Fruit fly (Drosophila melanogaster) whole organism, embryonic: Measurements from ENCODE around the gene yrt.
A peak's percentile ranks its signal among the peaks of the same experiment; 100 is the strongest.

ENCODE experiments used
- Bgb ChIP-seq: fragments of 200-800 bp; sonication (Bioruptor generic); IDR thresholded peaks from 2 replicates; pipeline ENCODE4 v1.3.6; 2022; ENCODE audit warnings: missing biosample characterization, missing genetic modification characterization; ENCODE audit not compliant: partially characterized antibody
- BtbVII ChIP-seq: fragments of 200-800 bp; sonication (Bioruptor generic); optimal IDR thresholded peaks from 3 replicates; lab custom pipeline; 2017; ENCODE audit warnings: missing biosample characterization, mild to moderate bottlenecking, missing genetic modification characterization
- CG10267 ChIP-seq: fragments of 200-800 bp; sonication (Bioruptor generic); optimal IDR thresholded peaks from 2 replicates; lab custom pipeline; 2018; ENCODE audit warnings: missing biosample characterization, mild to moderate bottlenecking, missing genetic modification characterization, moderate library complexity
- CG11247 ChIP-seq: fragments of 200-800 bp; sonication (Bioruptor generic); IDR thresholded peaks from 2 replicates; pipeline ENCODE4 v1.3.6; 2022; ENCODE audit warnings: missing biosample characterization, missing genetic modification characterization
- CG11456 ChIP-seq: fragments of 200-800 bp; sonication (Bioruptor generic); IDR thresholded peaks from 3 replicates; pipeline ENCODE4 v1.3.6; 2022; ENCODE audit warnings: missing biosample characterization, missing genetic modification characterization
- CG11504 ChIP-seq: fragments of 200-800 bp; sonication (Bioruptor generic); optimal IDR thresholded peaks from 3 replicates; lab custom pipeline; 2019; ENCODE audit warnings: missing biosample characterization, mild to moderate bottlenecking, missing genetic modification characterization, moderate library complexity
- CG15696 ChIP-seq: fragments of 200-800 bp; sonication (Bioruptor generic); optimal IDR thresholded peaks from 2 replicates; lab custom pipeline; 2019; ENCODE audit warnings: missing biosample characterization, mild to moderate bottlenecking, missing genetic modification characterization, moderate library complexity
- CG17186 ChIP-seq: fragments of 200-800 bp; sonication (Bioruptor generic); optimal IDR thresholded peaks from 3 replicates; lab custom pipeline; 2017; ENCODE audit warnings: missing biosample characterization, missing genetic modification reagents, missing genetic modification characterization
- CG17328 ChIP-seq: fragments of 200-800 bp; sonication (Bioruptor generic); IDR thresholded peaks from 2 replicates; pipeline ENCODE4 v1.3.6; 2022; ENCODE audit warnings: missing biosample characterization, missing genetic modification characterization
- CG17829 ChIP-seq: fragments of 200-800 bp; optimal IDR thresholded peaks from 2 replicates; lab custom pipeline; 2019; ENCODE audit warnings: missing biosample characterization, mild to moderate bottlenecking, missing genetic modification characterization, moderate library complexity
- CG18262 ChIP-seq: fragments of 200-800 bp; optimal IDR thresholded peaks from 3 replicates; lab custom pipeline; 2019; ENCODE audit warnings: missing biosample characterization, mild to moderate bottlenecking, missing genetic modification characterization, moderate library complexity
- CG2199 ChIP-seq: fragments of 200-800 bp; sonication (Bioruptor generic); IDR thresholded peaks from 3 replicates; pipeline ENCODE4 v1.3.6; 2022; ENCODE audit warnings: missing biosample characterization, missing genetic modification characterization
- CG2678 ChIP-seq: fragments of 200-800 bp; sonication (Bioruptor generic); optimal IDR thresholded peaks from 3 replicates; lab custom pipeline; 2019; ENCODE audit warnings: missing biosample characterization, mild to moderate bottlenecking, missing genetic modification characterization, moderate library complexity
- CG2712 ChIP-seq: fragments of 200-800 bp; optimal IDR thresholded peaks from 3 replicates; lab custom pipeline; 2019; ENCODE audit warnings: missing biosample characterization, mild to moderate bottlenecking, missing genetic modification characterization, moderate library complexity
- CG5245 ChIP-seq: fragments of 200-800 bp; sonication (Bioruptor generic); optimal IDR thresholded peaks from 3 replicates; lab custom pipeline; 2016; ENCODE audit warnings: missing biosample characterization, missing genetic modification characterization
- CG7839 ChIP-seq: fragments of 200-800 bp; sonication (Bioruptor generic); optimal IDR thresholded peaks from 3 replicates; lab custom pipeline; 2018; ENCODE audit warnings: missing biosample characterization, mild to moderate bottlenecking, missing genetic modification characterization, moderate library complexity
- CG8924 ChIP-seq: fragments of 200-800 bp; optimal IDR thresholded peaks from 3 replicates; lab custom pipeline; 2019; ENCODE audit warnings: missing biosample characterization, mild to moderate bottlenecking, missing genetic modification characterization, moderate library complexity
- CTCF ChIP-seq: fragments of 200-800 bp; sonication (Bioruptor generic); optimal IDR thresholded peaks from 2 replicates; lab custom pipeline; 2017; ENCODE audit warnings: missing biosample characterization, mild to moderate bottlenecking, missing genetic modification characterization, moderate library complexity
- Chrac-16 ChIP-seq: fragments of 200-800 bp; sonication (Bioruptor generic); optimal IDR thresholded peaks from 3 replicates; lab custom pipeline; 2016; ENCODE audit warnings: missing biosample characterization, missing genetic modification characterization
- CoRest ChIP-seq: fragments of 200-800 bp; sonication (Bioruptor generic); optimal IDR thresholded peaks from 3 replicates; lab custom pipeline; 2018; ENCODE audit warnings: missing biosample characterization, mild to moderate bottlenecking, missing genetic modification characterization, moderate library complexity
- Dip2 ChIP-seq: fragments of 200-800 bp; sonication (Bioruptor generic); IDR thresholded peaks from 2 replicates; pipeline ENCODE4 v1.3.6; 2022; ENCODE audit warnings: missing biosample characterization, missing genetic modification characterization
- HLH3B ChIP-seq: fragments of 200-800 bp; sonication (Bioruptor generic); IDR thresholded peaks from 2 replicates; pipeline ENCODE4 v1.3.6; 2022; ENCODE audit warnings: missing biosample characterization, missing genetic modification characterization
- Myb ChIP-seq: fragments of 200-800 bp; sonication (Bioruptor generic); optimal IDR thresholded peaks from 2 replicates; lab custom pipeline; 2016; ENCODE audit warnings: missing biosample characterization, missing genetic modification characterization
- NFAT ChIP-seq: fragments of 200-800 bp; sonication (Bioruptor generic); IDR thresholded peaks from 2 replicates; pipeline ENCODE4 v1.3.6; 2022; ENCODE audit warnings: missing biosample characterization, missing genetic modification characterization
- Ptx1 ChIP-seq: fragments of 200-800 bp; sonication (Bioruptor generic); IDR thresholded peaks from 2 replicates; pipeline ENCODE4 v1.3.6; 2022; ENCODE audit warnings: missing biosample characterization, missing genetic modification characterization
- Rfx ChIP-seq: fragments of 200-800 bp; sonication (Bioruptor generic); IDR thresholded peaks from 2 replicates; pipeline ENCODE4 v1.3.6; 2022; ENCODE audit warnings: missing biosample characterization, missing genetic modification characterization
- Sox102F ChIP-seq: fragments of 200-800 bp; sonication (Bioruptor generic); optimal IDR thresholded peaks from 2 replicates; lab custom pipeline; 2018; ENCODE audit warnings: missing biosample characterization, mild to moderate bottlenecking, missing genetic modification characterization, moderate library complexity
- amos ChIP-seq: fragments of 200-800 bp; sonication (Bioruptor generic); IDR thresholded peaks from 2 replicates; pipeline ENCODE4 v1.3.6; 2022; ENCODE audit warnings: missing biosample characterization, missing genetic modification characterization; ENCODE audit not compliant: partially characterized antibody
- ase ChIP-seq: fragments of 200-800 bp; sonication (Bioruptor generic); IDR thresholded peaks from 3 replicates; pipeline ENCODE4 v1.3.6; 2022; ENCODE audit warnings: missing biosample characterization, missing genetic modification characterization
- bsh ChIP-seq, 2 experiments: fragments of 200-800 bp; sonication (Bioruptor generic); optimal IDR thresholded peaks; 2 replicates each; lab custom pipeline; 2017 to 2018; ENCODE audit warnings: mild to moderate bottlenecking in 2 of 2, missing biosample characterization in 2 of 2, missing genetic modification characterization in 2 of 2, moderate library complexity in 1 of 2
- chif ChIP-seq, 2 experiments: fragments of 200-800 bp; sonication (Bioruptor generic); optimal IDR thresholded peaks; 3 replicates each; lab custom pipeline; 2016; ENCODE audit warnings: missing biosample characterization in 2 of 2, missing genetic modification characterization in 2 of 2
- ci ChIP-seq: fragments of 200-800 bp; sonication (Bioruptor generic); IDR thresholded peaks from 3 replicates; pipeline ENCODE4 v1.3.6; 2022; ENCODE audit warnings: missing biosample characterization, missing genetic modification characterization
- dpn ChIP-seq, 2 experiments: fragments of 200-800 bp; sonication (Bioruptor generic); optimal IDR thresholded peaks; 3 replicates each; lab custom pipeline; 2016; ENCODE audit warnings: missing biosample characterization in 2 of 2, missing genetic modification characterization in 2 of 2
- gce ChIP-seq: fragments of 200-800 bp; sonication (Bioruptor generic); IDR thresholded peaks from 3 replicates; pipeline ENCODE4 v1.3.6; 2022; ENCODE audit warnings: missing biosample characterization, missing genetic modification characterization
- gem ChIP-seq: fragments of 200-800 bp; sonication (Bioruptor generic); optimal IDR thresholded peaks from 2 replicates; lab custom pipeline; 2019; ENCODE audit warnings: missing biosample characterization, mild to moderate bottlenecking, missing genetic modification characterization, moderate library complexity
- grau ChIP-seq: fragments of 200-800 bp; optimal IDR thresholded peaks from 3 replicates; lab custom pipeline; 2019; ENCODE audit warnings: missing biosample characterization, mild to moderate bottlenecking, missing genetic modification characterization, moderate library complexity
- nmo ChIP-seq: fragments of 200-800 bp; sonication (Bioruptor generic); optimal IDR thresholded peaks from 2 replicates; lab custom pipeline; 2018; ENCODE audit warnings: missing biosample characterization, mild to moderate bottlenecking, missing genetic modification characterization, moderate library complexity
- onecut ChIP-seq: fragments of 200-800 bp; sonication (Bioruptor generic); IDR thresholded peaks from 2 replicates; pipeline ENCODE4 v1.3.6; 2022; ENCODE audit warnings: missing biosample characterization, missing genetic modification characterization
- pan ChIP-seq, 4 experiments: fragments of >200 bp in 3 of 4; fragments of 200-800 bp in 1 of 4; sonication (Bioruptor generic) in 1 of 4; optimal IDR thresholded peaks in 3 of 4; IDR thresholded peaks in 1 of 4; 2 replicates each; pipeline versions ENCODE4 v1.3.6 to Lab custom; 2017 to 2022; ENCODE audit warnings: missing biosample characterization in 2 of 4, missing genetic modification characterization in 2 of 4, mixed read lengths in 1 of 4
- phol ChIP-seq: fragments of 200-800 bp; sonication (Bioruptor generic); optimal IDR thresholded peaks from 3 replicates; lab custom pipeline; 2018; ENCODE audit warnings: missing biosample characterization, mild to moderate bottlenecking, missing genetic modification characterization, moderate library complexity
- row ChIP-seq: fragments of 200-800 bp; sonication (Bioruptor generic); IDR thresholded peaks from 3 replicates; pipeline ENCODE4 v1.3.6; 2022; ENCODE audit warnings: missing biosample characterization, missing genetic modification characterization
- schlank ChIP-seq: fragments of 200-800 bp; sonication (Bioruptor generic); optimal IDR thresholded peaks from 2 replicates; lab custom pipeline; 2018; ENCODE audit warnings: missing biosample characterization, mild to moderate bottlenecking, missing genetic modification characterization
- slbo ChIP-seq: fragments of 200-800 bp; sonication (Bioruptor generic); IDR thresholded peaks from 2 replicates; pipeline ENCODE4 v1.3.6; 2022; ENCODE audit warnings: missing biosample characterization, missing genetic modification characterization
- stwl ChIP-seq: fragments of 200-800 bp; sonication (Bioruptor generic); optimal IDR thresholded peaks from 3 replicates; lab custom pipeline; 2018; ENCODE audit warnings: missing biosample characterization, mild to moderate bottlenecking, missing genetic modification characterization, moderate library complexity
- tgo ChIP-seq: fragments of 200-800 bp; sonication (Bioruptor generic); IDR thresholded peaks from 3 replicates; pipeline ENCODE4 v1.3.6; 2022; ENCODE audit warnings: missing biosample characterization, missing genetic modification characterization
- tin ChIP-seq: fragments of 200-800 bp; sonication (Bioruptor generic); optimal IDR thresholded peaks from 3 replicates; lab custom pipeline; 2016; ENCODE audit warnings: missing biosample characterization, missing genetic modification characterization
- trem ChIP-seq: fragments of 200-800 bp; optimal IDR thresholded peaks from 3 replicates; lab custom pipeline; 2019; ENCODE audit warnings: missing biosample characterization, mild to moderate bottlenecking, missing genetic modification characterization, moderate library complexity
- unpg ChIP-seq: fragments of 200-800 bp; sonication (Bioruptor generic); optimal IDR thresholded peaks from 3 replicates; lab custom pipeline; 2018; ENCODE audit warnings: missing biosample characterization, mild to moderate bottlenecking, missing genetic modification characterization, moderate library complexity
- vvl ChIP-seq: fragments of 200-800 bp; sonication (Bioruptor generic); IDR thresholded peaks from 2 replicates; pipeline ENCODE4 v1.3.6; 2022; ENCODE audit warnings: missing biosample characterization, missing genetic modification characterization
- zf30C ChIP-seq: fragments of 200-800 bp; sonication (Bioruptor generic); optimal IDR thresholded peaks from 3 replicates; lab custom pipeline; 2018; ENCODE audit warnings: missing biosample characterization, mild to moderate bottlenecking, missing genetic modification characterization

Gene yrt

DNA sequence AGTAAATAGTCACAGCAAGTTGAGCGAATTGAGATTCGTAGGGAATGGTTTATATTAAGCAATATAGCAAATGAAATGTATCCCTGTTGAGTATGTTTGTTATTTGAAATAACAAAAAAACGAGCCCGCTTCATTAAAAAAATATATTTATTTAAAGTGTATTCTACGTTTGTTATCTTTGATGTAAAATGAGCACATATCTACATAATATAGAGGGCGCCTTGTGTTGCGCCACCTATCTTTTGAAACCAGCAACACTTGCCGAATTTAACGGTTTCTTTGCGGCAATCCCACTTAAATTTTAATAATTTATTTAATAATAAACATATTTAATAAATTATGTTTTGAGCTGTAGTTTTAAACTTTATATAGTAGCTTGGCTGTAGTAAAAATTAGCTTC lies 36.5 kb upstream of the yrt start:
- TF ChIP-seq CG17186 (GFP tag; lab: Kevin White, UChicago): no peak
- TF ChIP-seq Ptx1 (GFP tag; lab: Robert Waterston, UW): peak; percentile 20; the same call in 1 of the 2 replicates
- peak; percentile 42 for TF ChIP-seq CG11504 (tag; lab: Kevin White, UChicago)
- TF ChIP-seq ci (GFP tag; lab: Robert Waterston, UW): peak; percentile 38; the same call in 1 of the 3 replicates
- TF ChIP-seq Chrac-16: peak; percentile 35
- no peak for TF ChIP-seq gce
- TF ChIP-seq trem (tag; lab: Kevin White, UChicago): peak; percentile 14
- TF ChIP-seq CoRest (tag; lab: Kevin White, UChicago): peak; percentile 19
- TF ChIP-seq CG7839 (tag; lab: Kevin White, UChicago): peak; percentile 33
- TF ChIP-seq chif (GFP tag; optimal IDR thresholded peaks at IDR 0.05; lab: Kevin White, UChicago): no peak
- TF ChIP-seq dpn (GFP tag; optimal IDR thresholded peaks at IDR 0.05; lab: Kevin White, UChicago): peak in 1 of 2 experiments; percentile 18
- no peak for TF ChIP-seq row
- TF ChIP-seq pan (optimal IDR thresholded peaks at IDR 0.05; lab: Kevin White, UChicago): no peak
- TF ChIP-seq pan (GFP tag; optimal IDR thresholded peaks at IDR 0.05 in 1 of 2, IDR thresholded peaks at IDR 0.05 in 1 of 2): peak in 1 of 2 experiments; percentile 12
- peak; percentile 33 for TF ChIP-seq CG17829 (tag; lab: Kevin White, UChicago)
- peak; percentile 48; the same call in 1 of the 2 replicates for TF ChIP-seq Rfx (GFP tag; lab: Robert Waterston, UW)
- TF ChIP-seq CG17328 (GFP tag; lab: Robert Waterston, UW): 0 out of 2 replicates have a peak, but pooled peaks have one; percentile 7
- no peak for TF ChIP-seq CG8924
- peak; percentile 67; the same call in 2 of the 3 replicates for TF ChIP-seq CG11456 (GFP tag; lab: Robert Waterston, UW)
- peak; percentile 24; the same call in 1 of the 2 replicates for TF ChIP-seq vvl (GFP tag; lab: Robert Waterston, UW)
- TF ChIP-seq CG2199 (GFP tag; lab: Robert Waterston, UW): 0 out of 3 replicates have a peak, but pooled peaks have one; percentile 68
- no peak for TF ChIP-seq schlank
- peak; percentile 7 for TF ChIP-seq tin (GFP tag; lab: Kevin White, UChicago)
- TF ChIP-seq phol (tag; lab: Kevin White, UChicago): peak; percentile 19
- TF ChIP-seq Sox102F (GFP tag; lab: Kevin White, UChicago): peak; percentile 27
- peak; percentile 12 for TF ChIP-seq CG18262 (tag; lab: Kevin White, UChicago)
- TF ChIP-seq Myb (GFP tag; lab: Kevin White, UChicago): peak; percentile 69
- no peak for TF ChIP-seq HLH3B (GFP tag; lab: Robert Waterston, UW)
- peak; percentile 90 for TF ChIP-seq Dip2
- TF ChIP-seq CG10267 (tag; lab: Kevin White, UChicago): no peak
- peak; percentile 4 for TF ChIP-seq nmo (GFP tag; lab: Kevin White, UChicago)
- no peak for TF ChIP-seq CG2678 (tag; lab: Kevin White, UChicago)
- TF ChIP-seq gem (tag; lab: Kevin White, UChicago): peak; percentile 32
- TF ChIP-seq unpg (GFP tag; lab: Kevin White, UChicago): peak; percentile 14
- TF ChIP-seq CG15696 (tag; lab: Kevin White, UChicago): peak; percentile 43
- TF ChIP-seq grau (tag; lab: Kevin White, UChicago): peak; percentile 20
- TF ChIP-seq CG2712 (tag; lab: Kevin White, UChicago): peak; percentile 47
- TF ChIP-seq tgo (GFP tag; lab: Robert Waterston, UW): no peak
- TF ChIP-seq ase (GFP tag; lab: Robert Waterston, UW): 0 out of 3 replicates have a peak, but pooled peaks have one; percentile 31
- TF ChIP-seq amos (GFP tag; lab: Robert Waterston, UW): peak; percentile 53; the same call in 1 of the 2 replicates
- peak in 1 of 2 experiments; percentile 14 for TF ChIP-seq bsh (GFP tag; optimal IDR thresholded peaks at IDR 0.05; lab: Kevin White, UChicago)
- TF ChIP-seq NFAT (GFP tag; lab: Robert Waterston, UW): peak; percentile 27; the same call in 1 of the 2 replicates
- no peak for TF ChIP-seq onecut (GFP tag; lab: Robert Waterston, UW)
- peak; percentile 18; the same call in 1 of the 2 replicates for TF ChIP-seq Bgb
- TF ChIP-seq slbo (GFP tag; lab: Robert Waterston, UW): peak; percentile 23; the same call in 1 of the 2 replicates
- TF ChIP-seq CG5245 (GFP tag; lab: Kevin White, UChicago): peak; percentile 13
- TF ChIP-seq BtbVII (GFP tag; lab: Kevin White, UChicago): no peak
- no peak; the same call in 1 of the 2 replicates for TF ChIP-seq CG11247 (GFP tag; lab: Robert Waterston, UW)
- TF ChIP-seq stwl (tag; lab: Kevin White, UChicago): peak; percentile 61
- TF ChIP-seq zf30C (GFP tag; lab: Kevin White, UChicago): peak; percentile 65
- TF ChIP-seq CTCF (GFP tag; lab: Kevin White, UChicago): peak; percentile 94
